Worm (Caenorhabditis elegans) whole organism, early embryonic: ENCODE results near the gene srlf-26.

Source experiments
- F13C5.2 ChIP-seq: sonication (generic microtip); optimal IDR thresholded peaks from 2 replicates; lab custom pipeline; 2017; ENCODE audit warnings: mild to moderate bottlenecking, missing genetic modification characterization, inconsistent platforms, missing compliant biosample characterization
- ama-1 ChIP-seq: fragments of 150-350 bp; optimal IDR thresholded peaks from 2 replicates; lab custom pipeline; 2014
- ets-7 ChIP-seq: sonication (generic microtip); optimal IDR thresholded peaks from 2 replicates; lab custom pipeline; 2016; ENCODE audit warnings: missing genotype, missing genetic modification characterization, missing compliant biosample characterization

DNA sequence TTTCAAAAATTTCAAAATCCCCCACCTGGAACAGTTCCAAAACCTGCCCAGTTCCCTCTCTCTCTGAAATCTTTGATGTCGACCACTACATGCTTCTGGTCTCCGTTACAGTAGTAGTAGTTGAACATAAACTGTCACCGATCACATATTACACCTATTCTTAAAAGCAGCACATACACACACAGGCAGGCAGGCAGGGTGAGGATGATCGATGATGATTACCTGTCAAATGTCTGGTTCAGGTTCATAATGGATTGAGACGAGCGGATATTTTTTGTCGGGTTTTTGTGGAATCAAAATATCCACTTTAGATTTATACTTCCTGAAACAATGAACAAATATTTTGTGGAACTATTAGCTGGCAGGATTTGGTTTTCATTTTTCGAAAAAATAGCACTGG, 15.2 kb downstream of the srlf-26 start:
- TF ChIP-seq ets-7, result no peak
- no peak for TF ChIP-seq ama-1 (lab: Kevin White, UChicago)
- no peak for TF ChIP-seq F13C5.2 (tag; lab: Kevin White, UChicago)
